Fruit fly (Drosophila melanogaster) whole organism: ENCODE measurements around the gene Rbbp5.

Experiments
- CG8478 ChIP-seq: fragments of >200 bp; optimal IDR thresholded peaks from 2 replicates; lab custom pipeline; 2018; ENCODE audit warnings: inconsistent platforms
- Dll ChIP-seq: fragments of >200 bp; optimal IDR thresholded peaks from 2 replicates; lab custom pipeline; 2017
- EcR ChIP-seq, 2 experiments: fragments of >200 bp; optimal IDR thresholded peaks; 2 replicates each; lab custom pipeline; 2017; ENCODE audit warnings: missing biosample characterization in 2 of 2, missing genetic modification characterization in 2 of 2, missing genetic modification reagents in 2 of 2
- pan ChIP-seq: fragments of >200 bp; optimal IDR thresholded peaks from 2 replicates; lab custom pipeline; 2017
- psq ChIP-seq: fragments of >200 bp; optimal IDR thresholded peaks from 2 replicates; lab custom pipeline; 2017
- usp ChIP-seq: fragments of >200 bp; optimal IDR thresholded peaks from 2 replicates; lab custom pipeline; 2017; ENCODE audit warnings: missing biosample characterization, missing genetic modification characterization, mixed read lengths

The Rbbp5 gene

DNA sequence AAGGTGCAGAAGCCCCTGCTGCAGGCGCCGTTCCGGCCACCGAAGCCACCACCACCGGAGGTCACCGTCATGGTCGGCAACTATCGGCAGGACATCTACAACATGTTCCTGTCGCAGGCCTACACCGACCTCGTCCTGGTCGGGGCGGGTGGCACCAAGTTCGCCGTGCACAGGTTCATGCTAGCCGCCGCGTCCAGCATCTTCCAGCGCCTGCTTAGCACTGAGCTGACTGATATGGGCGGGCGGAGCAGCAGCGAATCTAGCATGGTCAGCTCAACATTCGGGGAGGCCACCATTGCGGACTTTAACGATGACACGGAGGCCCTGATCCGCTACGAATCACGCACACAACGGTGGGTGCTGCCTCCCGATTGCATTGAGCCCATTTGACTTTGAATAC, 31.8 kb upstream of the Rbbp5 start:
- TF ChIP-seq EcR (GFP tag; optimal IDR thresholded peaks at IDR 0.05; lab: Kevin White, UChicago) (no peak), psq (lab: Kevin White, UChicago) (no peak), usp (GFP tag; lab: Kevin White, UChicago) (no peak), pan (no peak), Dll (lab: Kevin White, UChicago) (no peak), CG8478 (no peak)

DNA sequence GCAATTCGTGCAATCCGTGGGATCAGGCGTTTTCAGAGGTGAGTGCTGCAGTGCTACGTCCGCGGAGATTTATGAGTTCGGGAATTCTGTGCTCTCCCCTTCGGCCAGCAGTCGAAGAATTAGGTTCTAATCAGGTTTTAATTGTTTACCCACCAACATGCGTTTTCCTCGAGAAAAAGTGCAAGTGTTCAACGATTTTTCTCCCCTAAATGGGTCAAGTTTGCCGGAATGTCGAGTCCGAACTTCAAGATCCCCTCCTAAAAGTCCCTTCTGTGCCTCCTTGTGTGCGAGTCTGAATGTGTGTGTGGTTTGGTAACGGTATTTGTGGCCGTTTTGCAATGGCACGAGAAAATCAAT, 28.8 kb upstream of the Rbbp5 start:
- no peak for TF ChIP-seq EcR (GFP tag; optimal IDR thresholded peaks at IDR 0.05; lab: Kevin White, UChicago)
- no peak for TF ChIP-seq usp (GFP tag; lab: Kevin White, UChicago)
- TF ChIP-seq psq (lab: Kevin White, UChicago) = no peak
- TF ChIP-seq CG8478 = no peak
- TF ChIP-seq Dll (lab: Kevin White, UChicago) = no peak
- TF ChIP-seq pan = no peak

DNA sequence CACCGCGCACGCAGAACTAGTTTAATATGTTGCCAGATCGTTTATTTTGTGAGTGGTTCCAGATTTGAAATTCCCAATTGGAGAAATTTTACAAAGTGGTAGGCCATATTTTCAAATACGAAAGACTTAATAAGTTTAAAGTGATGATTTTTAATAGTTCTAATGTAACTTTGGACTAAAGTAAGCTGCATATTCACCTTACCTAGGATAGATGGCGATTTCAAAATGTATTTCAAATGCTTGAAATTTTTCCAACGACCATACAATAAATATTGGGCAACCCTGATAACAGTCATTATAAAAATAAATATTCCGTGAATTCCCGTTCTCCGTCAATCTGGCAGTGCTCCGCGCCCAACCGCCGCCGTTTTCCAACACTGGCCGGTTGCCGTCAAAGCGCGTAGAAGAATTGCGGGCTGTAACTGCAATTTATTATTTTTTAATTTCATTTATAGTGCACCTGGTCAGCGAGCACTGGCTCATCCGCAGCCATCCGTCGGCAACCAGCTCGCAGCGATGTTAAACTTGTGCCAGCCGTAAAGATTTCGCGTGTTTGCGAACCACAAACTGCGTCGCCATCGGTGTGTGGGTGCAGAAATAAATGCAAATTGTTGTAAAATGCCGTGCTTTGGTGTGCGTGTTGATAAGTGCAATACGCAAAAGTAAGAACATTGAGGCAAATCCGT, 28.3 kb upstream of the Rbbp5 start, which contains the start of the genes Ide and RhoBTB:
Gene Ide (minus strand): TSS at position 19 of the 686 bp plus-strand sequence.
Gene RhoBTB (plus strand): TSS at position 365 of the 686 bp plus-strand sequence.
- TF ChIP-seq usp (GFP tag; lab: Kevin White, UChicago) = no peak
- TF ChIP-seq EcR (GFP tag; optimal IDR thresholded peaks at IDR 0.05; lab: Kevin White, UChicago) = no peak

DNA sequence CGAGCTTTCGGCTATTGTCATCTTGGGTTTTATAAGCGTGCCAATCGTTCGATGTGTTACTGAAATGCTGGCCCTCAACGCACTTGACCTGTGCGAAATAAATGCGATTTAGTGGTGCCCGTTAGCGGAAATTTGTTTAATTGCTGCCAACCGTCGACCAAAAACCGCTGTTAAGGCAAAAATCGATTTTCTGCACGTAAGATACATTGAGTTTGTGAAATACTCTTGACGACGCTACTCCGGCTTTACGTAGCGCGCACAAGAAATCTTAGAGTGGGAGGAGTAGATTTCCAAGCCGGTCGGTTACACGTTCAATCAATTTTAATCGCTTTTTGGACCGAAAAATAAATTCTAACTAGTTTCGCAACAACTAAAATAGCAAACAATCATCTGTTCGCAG, 27.7 kb upstream of the Rbbp5 start:
- TF ChIP-seq EcR (GFP tag; optimal IDR thresholded peaks at IDR 0.05; lab: Kevin White, UChicago) (no peak), psq (lab: Kevin White, UChicago) (no peak), usp (GFP tag; lab: Kevin White, UChicago) (no peak), CG8478 (no peak), Dll (lab: Kevin White, UChicago) (no peak), pan (no peak)

DNA sequence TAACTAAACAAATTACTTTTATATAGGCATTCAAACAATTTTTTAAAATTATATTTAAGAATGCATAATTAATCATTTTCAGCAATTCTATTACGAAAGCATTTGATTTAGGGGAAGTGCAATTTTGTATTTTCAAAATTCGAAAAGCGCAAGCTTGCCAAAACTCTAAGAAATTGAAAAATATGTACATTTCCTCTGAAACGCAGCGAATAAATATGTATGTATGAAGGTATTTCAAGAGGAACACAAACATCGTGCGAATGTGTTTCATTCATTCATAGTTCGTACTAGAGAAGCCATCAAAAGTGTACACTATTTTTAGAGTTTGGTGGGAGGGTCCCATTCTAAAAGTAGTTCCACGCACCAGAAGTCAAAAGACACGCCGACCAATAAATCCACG, 22.3 kb upstream of the Rbbp5 start, which contains the start of gene CG13247:
Gene CG13247 (plus strand): TSS at position 301 of the 400 bp plus-strand sequence.
- TF ChIP-seq pan (no peak), EcR (GFP tag; optimal IDR thresholded peaks at IDR 0.05; lab: Kevin White, UChicago) (no peak), Dll (lab: Kevin White, UChicago) (no peak), CG8478 (no peak), psq (lab: Kevin White, UChicago) (no peak), usp (GFP tag; lab: Kevin White, UChicago) (no peak)

DNA sequence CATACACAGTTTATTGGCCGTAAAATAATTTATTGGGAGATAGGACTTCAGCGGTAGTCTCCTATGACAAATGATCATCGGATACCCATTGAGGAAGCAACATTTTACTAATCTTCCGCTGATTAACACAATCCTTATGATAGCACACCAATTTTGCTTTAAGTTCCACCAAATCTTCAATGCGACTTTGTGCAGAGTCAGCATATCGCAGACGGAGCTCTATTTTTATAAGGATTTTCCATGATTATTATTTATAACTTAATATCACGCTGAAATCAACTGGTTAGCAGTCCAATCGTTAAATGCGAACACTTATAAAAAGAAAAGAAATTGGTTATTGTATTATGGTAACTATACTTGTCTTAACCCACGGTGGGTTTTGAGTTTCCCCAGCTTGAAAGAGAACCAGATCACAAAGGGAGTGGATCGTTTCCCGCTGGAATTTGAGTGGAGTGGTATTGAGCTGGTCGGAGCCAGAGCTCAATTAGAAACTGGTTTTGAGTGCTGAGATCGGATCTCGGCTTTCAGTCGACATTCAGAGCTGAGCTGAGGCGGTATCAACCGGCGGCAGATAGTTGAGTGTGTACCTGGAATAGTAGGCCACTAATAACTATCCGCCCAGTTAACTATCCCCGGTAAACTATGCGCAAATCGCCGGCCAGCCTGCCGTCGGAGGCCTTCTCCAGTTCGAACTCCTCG, 19.1 kb upstream of the Rbbp5 start, which contains the start of the genes Toll-9 and in:
Gene Toll-9 (minus strand): TSS at position 51 of the 699 bp plus-strand sequence.
Gene in (plus strand): TSS at position 525 of the 699 bp plus-strand sequence.
- TF ChIP-seq CG8478 (no peak), usp (GFP tag; lab: Kevin White, UChicago) (no peak), EcR (GFP tag; optimal IDR thresholded peaks at IDR 0.05; lab: Kevin White, UChicago) (no peak), pan (no peak), Dll (lab: Kevin White, UChicago) (no peak), psq (lab: Kevin White, UChicago) (no peak)

DNA sequence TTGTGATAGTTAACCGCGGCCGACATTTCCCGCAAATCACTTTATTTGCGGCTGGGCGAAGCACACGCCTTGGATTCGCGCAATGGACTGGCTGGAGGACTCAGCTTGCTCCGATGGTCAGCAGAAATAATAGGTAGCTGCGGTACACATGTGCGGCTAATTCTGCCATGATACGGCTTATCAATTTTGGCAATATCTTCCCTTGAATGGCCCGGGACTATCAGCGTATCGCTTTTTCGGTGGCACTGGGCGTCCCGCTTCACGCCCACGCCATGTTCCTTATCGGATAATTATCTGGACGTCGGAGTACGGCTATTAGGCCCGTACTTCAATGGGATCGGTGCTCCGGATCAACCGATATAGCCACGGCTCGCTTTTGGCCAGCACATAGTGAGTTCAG, 18.3 kb upstream of the Rbbp5 start:
- TF ChIP-seq CG8478 = no peak
- TF ChIP-seq EcR (GFP tag; optimal IDR thresholded peaks at IDR 0.05; lab: Kevin White, UChicago) = no peak
- no peak for TF ChIP-seq Dll (lab: Kevin White, UChicago)
- TF ChIP-seq psq (lab: Kevin White, UChicago) = no peak
- no peak for TF ChIP-seq pan
- no peak for TF ChIP-seq usp (GFP tag; lab: Kevin White, UChicago)

DNA sequence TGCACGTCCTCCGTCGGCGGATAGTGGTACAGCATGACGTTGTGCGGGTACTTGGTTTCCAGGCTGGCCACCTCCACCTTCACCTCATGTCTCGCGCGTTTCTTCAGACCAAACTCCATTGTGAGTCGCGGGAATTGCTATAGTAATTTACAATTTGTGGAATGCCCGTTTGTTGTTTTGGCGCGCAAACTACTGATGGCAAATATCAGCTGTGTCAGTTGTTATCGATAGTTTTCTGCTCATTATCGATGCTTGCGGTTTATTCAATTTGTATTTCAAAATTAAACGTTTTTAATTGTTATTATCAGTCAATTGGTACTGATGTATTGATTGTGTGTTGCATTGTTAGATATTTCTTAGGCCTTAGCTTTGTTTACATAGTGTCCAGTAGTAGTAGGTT, 13.6 kb upstream of the Rbbp5 start, which contains the start of gene Prim2:
Gene Prim2 (minus strand): TSS at position 197 of the 400 bp plus-strand sequence.
- TF ChIP-seq CG8478 = no peak
- no peak for TF ChIP-seq Dll (lab: Kevin White, UChicago)
- TF ChIP-seq EcR (GFP tag; optimal IDR thresholded peaks at IDR 0.05; lab: Kevin White, UChicago) = no peak
- no peak for TF ChIP-seq usp (GFP tag; lab: Kevin White, UChicago)
- TF ChIP-seq psq (lab: Kevin White, UChicago) = no peak
- TF ChIP-seq pan = no peak

DNA sequence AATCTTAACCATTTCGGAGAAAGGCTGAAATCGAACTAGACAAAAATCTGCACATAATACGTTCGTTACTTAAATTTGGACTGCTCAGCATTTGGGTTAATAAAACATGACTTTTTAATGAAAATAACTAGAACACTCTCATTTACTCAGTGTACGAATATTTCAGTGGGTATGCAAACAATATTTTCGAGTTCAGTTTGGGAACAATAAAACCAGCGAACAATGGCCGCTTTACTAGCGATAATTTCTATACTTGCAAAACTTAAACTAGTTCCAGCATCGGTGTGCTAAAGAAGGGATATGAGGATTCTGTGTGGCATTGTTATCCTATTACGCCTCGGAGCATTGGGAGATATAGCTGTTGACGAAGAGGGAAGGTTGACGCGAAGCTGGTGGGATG, 10.5 kb upstream of the Rbbp5 start, which contains the start of gene CG5665:
Gene CG5665 (plus strand): TSS at position 301 of the 400 bp plus-strand sequence.
- no peak for TF ChIP-seq Dll (lab: Kevin White, UChicago)
- TF ChIP-seq EcR (GFP tag; optimal IDR thresholded peaks at IDR 0.05; lab: Kevin White, UChicago) = no peak
- TF ChIP-seq psq (lab: Kevin White, UChicago) = no peak
- no peak for TF ChIP-seq pan
- TF ChIP-seq CG8478 = no peak
- no peak for TF ChIP-seq usp (GFP tag; lab: Kevin White, UChicago)

DNA sequence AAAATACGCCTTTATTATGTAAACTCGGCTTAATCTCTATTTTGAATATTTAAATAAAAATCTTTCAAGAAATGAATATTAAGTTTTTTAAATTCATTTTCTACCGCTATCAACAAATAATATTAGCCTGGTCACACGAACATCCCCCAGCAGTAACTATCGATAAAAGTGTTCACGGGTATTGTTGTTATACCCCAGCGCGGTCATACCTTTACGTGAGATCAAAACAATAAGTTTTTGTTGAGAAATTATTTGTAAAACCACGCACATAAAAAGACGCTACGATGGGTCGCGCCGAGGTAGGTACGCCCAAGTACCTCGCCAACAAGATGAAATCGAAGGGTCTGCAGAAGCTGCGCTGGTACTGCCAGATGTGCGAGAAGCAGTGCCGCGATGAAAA, 8.9 kb upstream of the Rbbp5 start, which contains the start of gene kin17:
Gene kin17 (plus strand): TSS at position 195 of the 400 bp plus-strand sequence.
- TF ChIP-seq Dll (lab: Kevin White, UChicago) (no peak), usp (GFP tag; lab: Kevin White, UChicago) (no peak), pan (no peak), EcR (GFP tag; optimal IDR thresholded peaks at IDR 0.05; lab: Kevin White, UChicago) (no peak), CG8478 (no peak), psq (lab: Kevin White, UChicago) (no peak)

DNA sequence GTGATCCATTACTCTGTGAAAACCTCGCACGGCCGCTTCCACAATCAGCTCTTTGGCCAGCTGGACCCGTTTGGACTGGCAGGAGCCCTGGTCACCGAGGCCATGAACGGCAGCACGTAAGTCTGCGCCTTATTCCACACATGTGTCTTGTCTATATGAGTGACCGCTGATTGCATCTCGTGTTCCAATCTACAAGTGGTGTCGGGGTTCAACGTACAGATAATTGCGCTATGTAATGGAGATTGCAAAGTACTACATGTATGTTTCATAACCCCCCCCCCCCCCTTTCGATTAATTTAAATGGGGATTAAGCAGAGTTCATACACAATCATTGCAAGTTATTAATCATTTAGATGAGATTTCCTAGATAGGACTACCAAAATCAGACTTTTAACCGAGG, 7.1 kb upstream of the Rbbp5 start:
- no peak for TF ChIP-seq EcR (GFP tag; optimal IDR thresholded peaks at IDR 0.05; lab: Kevin White, UChicago)
- TF ChIP-seq CG8478 = no peak
- no peak for TF ChIP-seq usp (GFP tag; lab: Kevin White, UChicago)
- no peak for TF ChIP-seq pan
- no peak for TF ChIP-seq Dll (lab: Kevin White, UChicago)

DNA sequence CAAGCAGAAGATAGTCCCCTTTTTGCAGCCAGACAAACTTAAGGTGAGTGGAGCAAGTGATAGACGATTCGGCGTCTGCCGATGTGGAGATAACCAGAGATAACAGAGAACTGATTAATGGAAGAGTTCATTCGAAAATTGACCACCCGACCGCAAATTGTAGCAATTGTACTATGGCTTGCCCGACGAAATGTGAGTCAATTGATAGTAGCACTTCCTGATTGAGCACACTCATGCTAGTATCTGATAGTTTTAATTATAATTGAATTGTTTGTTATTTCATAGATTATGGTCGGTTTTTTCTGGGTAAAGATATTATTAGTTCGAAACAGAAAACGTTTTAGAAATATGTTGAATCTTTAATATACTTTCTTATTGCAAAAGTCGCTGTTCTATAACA, 6.6 kb upstream of the Rbbp5 start:
- TF ChIP-seq pan (no peak), psq (lab: Kevin White, UChicago) (no peak), Dll (lab: Kevin White, UChicago) (no peak), usp (GFP tag; lab: Kevin White, UChicago) (no peak), CG8478 (no peak), EcR (GFP tag; optimal IDR thresholded peaks at IDR 0.05; lab: Kevin White, UChicago) (no peak)
